Worm (Caenorhabditis elegans) whole organism, L3 larva: ENCODE results near the gene bed-2.

ENCODE experiments used
- elt-3 ChIP-seq, 3 experiments: fragments of 150-350 bp in 1 of 3; sonication (generic microtip) in 2 of 3; optimal IDR thresholded peaks; 2 replicates in 2 of 3; 4 replicates in 1 of 3; lab custom pipeline; 2014 to 2017; ENCODE audit warnings: missing biosample characterization in 3 of 3, missing genetic modification characterization in 3 of 3
- fkh-2 ChIP-seq: fragments of 150-350 bp; optimal IDR thresholded peaks from 2 replicates; lab custom pipeline; 2014; ENCODE audit warnings: missing biosample characterization, missing genetic modification reagents, missing genetic modification characterization
- fos-1 ChIP-seq: fragments of 150-350 bp; optimal IDR thresholded peaks from 2 replicates; lab custom pipeline; 2014; ENCODE audit warnings: missing biosample characterization, missing genetic modification characterization
- jun-1 ChIP-seq: fragments of 150-350 bp; optimal IDR thresholded peaks from 2 replicates; lab custom pipeline; 2014; ENCODE audit warnings: missing biosample characterization, missing genetic modification reagents, missing genetic modification characterization
- lin-39 ChIP-seq: fragments of 150-350 bp; optimal IDR thresholded peaks from 2 replicates; lab custom pipeline; 2018; ENCODE audit warnings: missing biosample characterization, missing genetic modification reagents, missing genetic modification characterization
- nhr-11 ChIP-seq: fragments of 150-350 bp; optimal IDR thresholded peaks from 2 replicates; lab custom pipeline; 2014; ENCODE audit warnings: missing biosample characterization, missing genetic modification characterization
- nhr-67 ChIP-seq: fragments of 150-350 bp; optimal IDR thresholded peaks from 2 replicates; lab custom pipeline; 2014; ENCODE audit warnings: missing biosample characterization, missing genetic modification characterization
- nhr-77 ChIP-seq: fragments of 150-350 bp; optimal IDR thresholded peaks from 2 replicates; lab custom pipeline; 2014; ENCODE audit warnings: missing biosample characterization, missing genetic modification characterization
- pha-4 ChIP-seq: fragments of 150-350 bp; optimal IDR thresholded peaks from 2 replicates; lab custom pipeline; 2014; ENCODE audit warnings: missing biosample characterization, missing genetic modification reagents, missing genetic modification characterization
- snpc-4 ChIP-seq: fragments of 150-350 bp; optimal IDR thresholded peaks from 2 replicates; lab custom pipeline; 2014; ENCODE audit warnings: missing biosample characterization, missing genetic modification characterization
- unc-39 ChIP-seq: sonication (generic microtip); optimal IDR thresholded peaks from 4 replicates; lab custom pipeline; 2017; ENCODE audit warnings: missing biosample characterization, missing genetic modification characterization
- unc-62 ChIP-seq: fragments of 150-350 bp; sonication (generic microtip); optimal IDR thresholded peaks from 4 replicates; lab custom pipeline; 2014; ENCODE audit warnings: missing biosample characterization, missing genetic modification reagents, missing genetic modification characterization
- ztf-11 ChIP-seq: fragments of 150-350 bp; optimal IDR thresholded peaks from 2 replicates; lab custom pipeline; 2014; ENCODE audit warnings: missing biosample characterization, missing genetic modification characterization

DNA sequence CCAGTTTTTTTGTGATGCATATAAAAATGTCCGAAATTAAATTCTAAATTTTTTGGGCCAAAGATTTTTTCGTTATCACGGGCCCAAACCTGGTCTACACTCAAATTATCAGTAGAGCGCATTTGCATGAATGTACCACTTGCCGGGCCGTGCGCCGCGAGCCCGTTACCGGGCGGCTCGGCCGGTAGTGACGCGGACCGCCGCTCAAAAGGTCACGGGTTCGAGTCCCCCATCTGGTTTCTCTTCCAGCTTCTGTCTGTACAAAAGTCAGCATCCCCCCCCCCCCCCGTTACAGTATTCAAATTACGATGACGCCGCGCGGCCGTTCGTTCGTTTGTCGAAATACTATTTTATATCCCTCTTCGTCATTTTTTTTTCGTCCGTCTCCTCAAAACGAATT is 6.7 kb upstream of the bed-2 start:
- TF ChIP-seq snpc-4 (tag; lab: Kevin White, UChicago) (no peak), jun-1 (tag; lab: Kevin White, UChicago) (no peak), nhr-67 (tag; lab: Kevin White, UChicago) (no peak), ztf-11 (tag; lab: Kevin White, UChicago) (no peak), unc-39 (tag; lab: Kevin White, UChicago) (no peak), lin-39 (tag; lab: Kevin White, UChicago) (no peak), fos-1 (no peak), elt-3 (tag; optimal IDR thresholded peaks at IDR 0.05; lab: Kevin White, UChicago) (no peak), fkh-2 (tag; lab: Kevin White, UChicago) (no peak), nhr-77 (tag; lab: Kevin White, UChicago) (no peak), unc-62 (no peak), nhr-11 (tag; lab: Kevin White, UChicago) (no peak), pha-4 (tag; lab: Kevin White, UChicago) (no peak)
